Fruit fly (Drosophila melanogaster) whole organism, embryonic: Measurements from ENCODE around the gene CG3448.

Source experiments
- ATbp ChIP-seq: fragments of 200-800 bp; sonication (Bioruptor generic); optimal IDR thresholded peaks from 2 replicates; lab custom pipeline; 2017; ENCODE audit warnings: missing biosample characterization, mild to moderate bottlenecking, missing genetic modification characterization, missing genetic modification reagents
- Asciz ChIP-seq: fragments of 200-800 bp; sonication (Bioruptor generic); optimal IDR thresholded peaks from 2 replicates; lab custom pipeline; 2017; ENCODE audit warnings: missing biosample characterization, mild to moderate bottlenecking, missing genetic modification characterization, missing genetic modification reagents
- BtbVII ChIP-seq: fragments of 200-800 bp; sonication (Bioruptor generic); optimal IDR thresholded peaks from 3 replicates; lab custom pipeline; 2017; ENCODE audit warnings: missing biosample characterization, mild to moderate bottlenecking, missing genetic modification characterization
- CG12219 ChIP-seq: fragments of 200-800 bp; sonication (Bioruptor generic); optimal IDR thresholded peaks from 3 replicates; lab custom pipeline; 2018; ENCODE audit warnings: missing biosample characterization, mild to moderate bottlenecking, missing genetic modification characterization
- CG13424 ChIP-seq: fragments of 200-800 bp; sonication (Bioruptor generic); optimal IDR thresholded peaks from 2 replicates; lab custom pipeline; 2019; ENCODE audit warnings: missing biosample characterization, mild to moderate bottlenecking, missing genetic modification characterization, moderate library complexity
- CG14965 ChIP-seq: fragments of 200-800 bp; sonication (Bioruptor generic); optimal IDR thresholded peaks from 2 replicates; lab custom pipeline; 2016; ENCODE audit warnings: missing biosample characterization, missing genetic modification characterization, borderline replicate concordance
- CG16779 ChIP-seq: fragments of 200-800 bp; sonication (Bioruptor generic); IDR thresholded peaks from 2 replicates; pipeline ENCODE4 v1.3.6; 2022; ENCODE audit warnings: missing biosample characterization, missing genetic modification characterization
- CG17385 ChIP-seq: fragments of 200-800 bp; sonication (Bioruptor generic); optimal IDR thresholded peaks from 3 replicates; lab custom pipeline; 2018; ENCODE audit warnings: missing biosample characterization, mild to moderate bottlenecking, missing genetic modification characterization
- CG18599 ChIP-seq: fragments of 200-800 bp; sonication (Bioruptor generic); optimal IDR thresholded peaks from 3 replicates; lab custom pipeline; 2017; ENCODE audit warnings: missing biosample characterization, missing genetic modification characterization, mild to moderate bottlenecking, moderate library complexity, missing genetic modification reagents
- CG2875 ChIP-seq: fragments of 200-800 bp; sonication (Bioruptor generic); optimal IDR thresholded peaks from 2 replicates; lab custom pipeline; 2017; ENCODE audit warnings: missing biosample characterization, mild to moderate bottlenecking, missing genetic modification characterization, missing genetic modification reagents
- CG30403 ChIP-seq: fragments of 200-800 bp; sonication (Bioruptor generic); optimal IDR thresholded peaks from 3 replicates; lab custom pipeline; 2016; ENCODE audit warnings: missing biosample characterization, missing genetic modification characterization
- CG30431 ChIP-seq: fragments of 200-800 bp; sonication (Bioruptor generic); optimal IDR thresholded peaks from 2 replicates; lab custom pipeline; 2017; ENCODE audit warnings: missing biosample characterization, missing genetic modification characterization
- CG3065 ChIP-seq: fragments of 200-800 bp; sonication (Bioruptor generic); optimal IDR thresholded peaks from 2 replicates; lab custom pipeline; 2016; ENCODE audit warnings: missing biosample characterization, missing genetic modification characterization
- CG32532 ChIP-seq: fragments of 200-800 bp; sonication (Bioruptor generic); IDR thresholded peaks from 2 replicates; pipeline ENCODE4 v1.3.6; 2022; ENCODE audit warnings: missing biosample characterization, missing genetic modification characterization
- CG5953 ChIP-seq: fragments of 200-800 bp; sonication (Bioruptor generic); IDR thresholded peaks from 2 replicates; pipeline ENCODE4 v1.3.6; 2022; ENCODE audit warnings: missing biosample characterization, missing genetic modification characterization
- CG6654 ChIP-seq: fragments of 200-800 bp; sonication (Bioruptor generic); optimal IDR thresholded peaks from 2 replicates; lab custom pipeline; 2017; ENCODE audit warnings: missing biosample characterization, mild to moderate bottlenecking, missing genetic modification characterization
- CG7839 ChIP-seq: fragments of 200-800 bp; sonication (Bioruptor generic); optimal IDR thresholded peaks from 3 replicates; lab custom pipeline; 2018; ENCODE audit warnings: missing biosample characterization, mild to moderate bottlenecking, missing genetic modification characterization, moderate library complexity
- CG8359 ChIP-seq: fragments of 200-800 bp; sonication (Bioruptor generic); optimal IDR thresholded peaks from 2 replicates; lab custom pipeline; 2017; ENCODE audit warnings: missing biosample characterization, mild to moderate bottlenecking, missing genetic modification characterization, borderline replicate concordance
- CG8944 ChIP-seq: fragments of 200-800 bp; sonication (Bioruptor generic); optimal IDR thresholded peaks from 3 replicates; lab custom pipeline; 2016; ENCODE audit warnings: missing biosample characterization, missing genetic modification characterization
- CG9609 ChIP-seq: fragments of 200-800 bp; sonication (Bioruptor generic); optimal IDR thresholded peaks from 3 replicates; lab custom pipeline; 2016; ENCODE audit warnings: missing biosample characterization, missing genetic modification characterization
- Dad ChIP-seq: fragments of 200-800 bp; sonication (Bioruptor generic); optimal IDR thresholded peaks from 3 replicates; lab custom pipeline; 2016; ENCODE audit warnings: missing biosample characterization, missing genetic modification characterization
- Dbx ChIP-seq: fragments of 200-800 bp; sonication (Bioruptor generic); IDR thresholded peaks from 3 replicates; pipeline ENCODE4 v1.3.6; 2022; ENCODE audit warnings: missing biosample characterization, missing genetic modification characterization
- ERR ChIP-seq: fragments of 200-800 bp; sonication (Bioruptor generic); optimal IDR thresholded peaks from 2 replicates; lab custom pipeline; 2016; ENCODE audit warnings: missing biosample characterization, missing genetic modification characterization
- Eip74EF ChIP-seq, 2 experiments: fragments of 200-800 bp in 1 of 2; fragments of >200 bp in 1 of 2; sonication (Bioruptor generic) in 1 of 2; optimal IDR thresholded peaks; 2 replicates each; lab custom pipeline; 2017 to 2019; ENCODE audit warnings: missing biosample characterization in 2 of 2, missing genetic modification characterization in 2 of 2, mild to moderate bottlenecking in 1 of 2, moderate library complexity in 1 of 2
- Ets97D ChIP-seq: fragments of 200-800 bp; sonication (Bioruptor generic); optimal IDR thresholded peaks from 3 replicates; lab custom pipeline; 2016; ENCODE audit warnings: missing biosample characterization, missing genetic modification characterization
- Hr39 ChIP-seq: fragments of >200 bp; optimal IDR thresholded peaks from 2 replicates; lab custom pipeline; 2017
- Hr51 ChIP-seq, 2 experiments: fragments of 200-800 bp; sonication (Bioruptor generic); optimal IDR thresholded peaks; 2 replicates in 1 of 2; 3 replicates in 1 of 2; lab custom pipeline; 2016 to 2018; ENCODE audit warnings: missing biosample characterization in 2 of 2, missing genetic modification characterization in 2 of 2, mild to moderate bottlenecking in 1 of 2, moderate library complexity in 1 of 2
- Meics ChIP-seq: fragments of 200-800 bp; sonication (Bioruptor generic); optimal IDR thresholded peaks from 2 replicates; lab custom pipeline; 2017; ENCODE audit warnings: missing biosample characterization, mild to moderate bottlenecking, missing genetic modification characterization
- PHDP ChIP-seq: fragments of 200-800 bp; sonication (Bioruptor generic); optimal IDR thresholded peaks from 3 replicates; lab custom pipeline; 2018; ENCODE audit warnings: missing biosample characterization, mild to moderate bottlenecking, missing genetic modification characterization, moderate library complexity
- Sin3A ChIP-seq: fragments of >200 bp; optimal IDR thresholded peaks from 2 replicates; lab custom pipeline; 2018
- Spps ChIP-seq: fragments of 200-800 bp; sonication (Bioruptor generic); optimal IDR thresholded peaks from 2 replicates; lab custom pipeline; 2018; ENCODE audit warnings: missing biosample characterization, mild to moderate bottlenecking, missing genetic modification characterization
- Ssrp ChIP-seq: fragments of 200-800 bp; sonication (Bioruptor generic); optimal IDR thresholded peaks from 2 replicates; lab custom pipeline; 2018; ENCODE audit warnings: missing biosample characterization, mild to moderate bottlenecking, missing genetic modification characterization, moderate library complexity
- Vsx1 ChIP-seq: fragments of 200-800 bp; sonication (Bioruptor generic); optimal IDR thresholded peaks from 2 replicates; lab custom pipeline; 2017; ENCODE audit warnings: missing biosample characterization, mild to moderate bottlenecking, missing genetic modification characterization, missing genetic modification reagents
- amos ChIP-seq: fragments of 200-800 bp; sonication (Bioruptor generic); IDR thresholded peaks from 2 replicates; pipeline ENCODE4 v1.3.6; 2022; ENCODE audit warnings: missing biosample characterization, missing genetic modification characterization; ENCODE audit not compliant: partially characterized antibody
- bsh ChIP-seq, 2 experiments: fragments of 200-800 bp; sonication (Bioruptor generic); optimal IDR thresholded peaks; 2 replicates each; lab custom pipeline; 2017 to 2018; ENCODE audit warnings: mild to moderate bottlenecking in 2 of 2, missing biosample characterization in 2 of 2, missing genetic modification characterization in 2 of 2, moderate library complexity in 1 of 2
- chif ChIP-seq, 2 experiments: fragments of 200-800 bp; sonication (Bioruptor generic); optimal IDR thresholded peaks; 3 replicates each; lab custom pipeline; 2016; ENCODE audit warnings: missing biosample characterization in 2 of 2, missing genetic modification characterization in 2 of 2
- dysf ChIP-seq: fragments of 200-800 bp; sonication (Bioruptor generic); IDR thresholded peaks from 3 replicates; pipeline ENCODE4 v1.3.6; 2022; ENCODE audit warnings: missing biosample characterization, missing genetic modification characterization
- fru ChIP-seq: fragments of >200 bp; optimal IDR thresholded peaks from 2 replicates; lab custom pipeline; 2017
- gcm2 ChIP-seq: fragments of 200-800 bp; sonication (Bioruptor generic); optimal IDR thresholded peaks from 2 replicates; lab custom pipeline; 2016; ENCODE audit warnings: missing biosample characterization, missing genetic modification characterization
- gsb-n ChIP-seq: fragments of 200-800 bp; sonication (Bioruptor generic); optimal IDR thresholded peaks from 3 replicates; lab custom pipeline; 2018; ENCODE audit warnings: missing biosample characterization, mild to moderate bottlenecking, missing genetic modification characterization
- hkb ChIP-seq, 2 experiments: fragments of 200-800 bp in 1 of 2; fragments of >200 bp in 1 of 2; sonication (Bioruptor generic) in 1 of 2; IDR thresholded peaks in 1 of 2; optimal IDR thresholded peaks in 1 of 2; 2 replicates each; pipeline versions ENCODE4 v1.3.6 to Lab custom; 2017 to 2022; ENCODE audit warnings: missing biosample characterization in 1 of 2, missing genetic modification characterization in 1 of 2
- lab ChIP-seq: fragments of 200-800 bp; sonication (Bioruptor generic); optimal IDR thresholded peaks from 3 replicates; lab custom pipeline; 2017; ENCODE audit warnings: missing biosample characterization, missing genetic modification characterization, mild to moderate bottlenecking, moderate library complexity, missing genetic modification reagents
- mam ChIP-seq: fragments of 200-800 bp; sonication (Bioruptor generic); optimal IDR thresholded peaks from 3 replicates; lab custom pipeline; 2016; ENCODE audit warnings: missing biosample characterization, missing genetic modification characterization
- pan ChIP-seq, 4 experiments: fragments of >200 bp in 3 of 4; fragments of 200-800 bp in 1 of 4; sonication (Bioruptor generic) in 1 of 4; optimal IDR thresholded peaks in 3 of 4; IDR thresholded peaks in 1 of 4; 2 replicates each; pipeline versions ENCODE4 v1.3.6 to Lab custom; 2017 to 2022; ENCODE audit warnings: missing biosample characterization in 2 of 4, missing genetic modification characterization in 2 of 4, mixed read lengths in 1 of 4
- pros ChIP-seq: fragments of 200-800 bp; sonication (Bioruptor generic); optimal IDR thresholded peaks from 3 replicates; lab custom pipeline; 2019; ENCODE audit warnings: missing biosample characterization, mild to moderate bottlenecking, missing genetic modification characterization, moderate library complexity
- sc ChIP-seq, 3 experiments: fragments of >200 bp in 2 of 3; fragments of 200-800 bp in 1 of 3; sonication (Bioruptor generic) in 1 of 3; optimal IDR thresholded peaks; 2 replicates in 2 of 3; 3 replicates in 1 of 3; lab custom pipeline; 2017; ENCODE audit warnings: mild to moderate bottlenecking in 1 of 3, missing biosample characterization in 1 of 3, missing genetic modification characterization in 1 of 3, missing genetic modification reagents in 1 of 3
- sna ChIP-seq: fragments of 200-800 bp; sonication (Bioruptor generic); IDR thresholded peaks from 2 replicates; pipeline ENCODE4 v1.3.6; 2022; ENCODE audit warnings: missing biosample characterization, missing genetic modification characterization; ENCODE audit not compliant: partially characterized antibody
- tgo ChIP-seq: fragments of 200-800 bp; sonication (Bioruptor generic); IDR thresholded peaks from 3 replicates; pipeline ENCODE4 v1.3.6; 2022; ENCODE audit warnings: missing biosample characterization, missing genetic modification characterization
- vfl ChIP-seq: fragments of 200-800 bp; sonication (Bioruptor generic); optimal IDR thresholded peaks from 2 replicates; lab custom pipeline; 2016; ENCODE audit warnings: missing biosample characterization, missing genetic modification characterization

CG3448 gene

DNA sequence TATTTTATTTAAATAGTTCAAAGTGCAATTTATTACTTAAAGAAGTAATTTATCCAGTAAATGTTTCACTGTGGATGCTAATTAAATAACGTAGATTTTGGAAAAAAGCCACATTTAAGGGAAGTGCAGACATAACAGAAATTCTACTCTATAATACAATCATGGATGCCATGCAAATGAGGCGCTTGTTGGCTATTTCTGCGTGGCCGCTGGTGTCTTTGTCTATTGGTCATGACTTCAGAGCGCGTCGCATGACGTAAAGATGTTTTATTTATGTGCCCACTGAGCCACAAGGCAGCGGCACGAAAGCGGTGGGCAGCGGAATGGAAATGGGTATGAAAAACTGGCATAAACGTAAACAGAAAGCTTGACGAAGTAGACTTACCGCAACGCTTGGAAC lies 25.5 kb downstream of the CG3448 start (continued):
- TF ChIP-seq CG30431 (GFP tag; lab: Kevin White, UChicago) (no peak), CG14965 (GFP tag; lab: Kevin White, UChicago) (no peak), CG12219 (GFP tag; lab: Kevin White, UChicago) (peak; percentile 32), lab (peak; percentile 40), CG17385 (GFP tag; lab: Kevin White, UChicago) (peak; percentile 20), sc (optimal IDR thresholded peaks at IDR 0.05; lab: Kevin White, UChicago) (no peak), sc (GFP tag; optimal IDR thresholded peaks at IDR 0.05; lab: Kevin White, UChicago) (no peak), Dbx (GFP tag; lab: Robert Waterston, UW) (no peak), BtbVII (GFP tag; lab: Kevin White, UChicago) (no peak), CG5953 (GFP tag; lab: Robert Waterston, UW) (no peak), CG2875 (no peak), fru (lab: Kevin White, UChicago) (no peak), Eip74EF (GFP tag; optimal IDR thresholded peaks at IDR 0.05; lab: Kevin White, UChicago) (no peak), mam (GFP tag; lab: Kevin White, UChicago) (peak; percentile 13), gsb-n (no peak), Hr51 (GFP tag; optimal IDR thresholded peaks at IDR 0.05; lab: Kevin White, UChicago) (peak in 1 of 2 experiments; percentile 40), gcm2 (GFP tag; lab: Kevin White, UChicago) (no peak), CG30403 (GFP tag; lab: Kevin White, UChicago) (peak; percentile 29), Asciz (peak; percentile 20), Ets97D (GFP tag; lab: Kevin White, UChicago) (no peak), tgo (GFP tag; lab: Robert Waterston, UW) (no peak), PHDP (tag; lab: Kevin White, UChicago) (peak; percentile 10), ATbp (peak; percentile 29), vfl (GFP tag; lab: Kevin White, UChicago) (peak; percentile 12), ERR (GFP tag; lab: Kevin White, UChicago) (no peak), CG16779 (GFP tag; lab: Robert Waterston, UW) (no peak), CG9609 (GFP tag; lab: Kevin White, UChicago) (no peak), CG8944 (no peak), Meics (GFP tag; lab: Kevin White, UChicago) (no peak), amos (no peak), CG13424 (tag; lab: Kevin White, UChicago) (peak; percentile 28), CG8359 (no peak), bsh (GFP tag; optimal IDR thresholded peaks at IDR 0.05; lab: Kevin White, UChicago) (no peak), Vsx1 (GFP tag; lab: Kevin White, UChicago) (peak; percentile 37), dysf (GFP tag; lab: Robert Waterston, UW) (no peak), CG7839 (tag; lab: Kevin White, UChicago) (peak; percentile 31), CG32532 (GFP tag; lab: Robert Waterston, UW) (peak; percentile 16; the same call in 1 of the 2 replicates), CG3065 (GFP tag; lab: Kevin White, UChicago) (no peak), Ssrp (tag; lab: Kevin White, UChicago) (peak; percentile 28), chif (GFP tag; optimal IDR thresholded peaks at IDR 0.05; lab: Kevin White, UChicago) (no peak), Hr39 (no peak), hkb (optimal IDR thresholded peaks at IDR 0.05; lab: Kevin White, UChicago) (no peak), hkb (GFP tag; IDR thresholded peaks at IDR 0.05; lab: Robert Waterston, UW) (peak; percentile 10; the same call in 1 of the 2 replicates), pros (no peak), Spps (no peak), CG18599 (GFP tag; lab: Kevin White, UChicago) (peak; percentile 23), Sin3A (lab: Kevin White, UChicago) (no peak), Dad (GFP tag; lab: Kevin White, UChicago) (no peak), sna (GFP tag; lab: Robert Waterston, UW) (no peak), CG6654 (GFP tag; lab: Kevin White, UChicago) (no peak), pan (optimal IDR thresholded peaks at IDR 0.05; lab: Kevin White, UChicago) (no peak), pan (GFP tag; optimal IDR thresholded peaks at IDR 0.05 in 1 of 2, IDR thresholded peaks at IDR 0.05 in 1 of 2) (peak in 1 of 2 experiments; percentile 24)
